Worm (Caenorhabditis elegans): ENCODE measurements around the gene Y39A3A.2.
A peak's percentile ranks its signal among the peaks of the same experiment; 100 is the strongest.

DNA sequence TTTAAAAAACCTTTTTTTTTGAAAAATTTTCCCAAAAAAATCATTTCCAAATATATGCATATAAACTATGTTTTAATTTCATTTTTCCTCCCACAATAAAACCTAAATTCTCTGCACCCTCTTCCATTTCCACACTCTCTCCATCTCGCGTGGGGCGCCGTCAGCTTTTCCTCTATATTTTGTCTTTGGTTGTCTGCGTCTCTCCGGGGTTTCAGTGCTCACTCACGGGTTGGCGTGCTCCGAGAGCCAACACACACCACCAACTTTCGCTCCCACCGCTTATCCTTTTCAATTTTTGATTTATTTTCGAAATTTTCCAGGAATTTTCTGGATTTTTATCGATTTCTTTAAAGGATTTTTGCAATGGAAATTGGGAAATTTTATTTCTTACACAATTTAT is 32.0 kb upstream of the Y39A3A.2 start:
- TF ChIP-seq nhr-6 (tag; optimal IDR thresholded peaks at IDR 0.05), result no peak
- no peak for TF ChIP-seq skn-1 (tag; optimal IDR thresholded peaks at IDR 0.05)
- TF ChIP-seq nhr-23 (tag; optimal IDR thresholded peaks at IDR 0.05), result no peak
- no peak for TF ChIP-seq elt-3 (tag; optimal IDR thresholded peaks at IDR 0.05)
- TF ChIP-seq unc-62 (GFP tag; optimal IDR thresholded peaks at IDR 0.05), result no peak
- TF ChIP-seq nhr-12 (tag; optimal IDR thresholded peaks at IDR 0.05), result no peak
- no peak for TF ChIP-seq lin-39 (tag; optimal IDR thresholded peaks at IDR 0.05)
- TF ChIP-seq nhr-11 (tag; optimal IDR thresholded peaks at IDR 0.05), result no peak
- TF ChIP-seq snpc-4 (tag; optimal IDR thresholded peaks at IDR 0.05), result no peak
- TF ChIP-seq F13H6.1 (tag; optimal IDR thresholded peaks at IDR 0.05), result peak; percentile 17
- TF ChIP-seq R02D3.7 (tag; optimal IDR thresholded peaks at IDR 0.05), result no peak
- TF ChIP-seq mdl-1 (tag; optimal IDR thresholded peaks at IDR 0.05), result no peak
- TF ChIP-seq Y55F3AM.14 (GFP tag; optimal IDR thresholded peaks at IDR 0.05), result no peak

All from whole organism, L2 larva.